Fruit fly (Drosophila melanogaster) ovary, adult (tissue): Measurements from ENCODE around the gene Hel89B.

Experiments
- CG17801 ChIP-seq: fragments of 200-800 bp; optimal IDR thresholded peaks from 2 replicates; lab custom pipeline; 2019; ENCODE audit warnings: missing biosample characterization, mild to moderate bottlenecking, missing genetic modification characterization, moderate library complexity; ENCODE audit not compliant: partially characterized antibody

The Hel89B gene

dm6 chr3R:16025587-16026223, 52.6 kb downstream of the Hel89B start, which contains the start of gene pnr:
Gene pnr, plus strand, starts transcription at chr3R:16026079.
- TF ChIP-seq CG17801, result peak; percentile 9

DNA sequence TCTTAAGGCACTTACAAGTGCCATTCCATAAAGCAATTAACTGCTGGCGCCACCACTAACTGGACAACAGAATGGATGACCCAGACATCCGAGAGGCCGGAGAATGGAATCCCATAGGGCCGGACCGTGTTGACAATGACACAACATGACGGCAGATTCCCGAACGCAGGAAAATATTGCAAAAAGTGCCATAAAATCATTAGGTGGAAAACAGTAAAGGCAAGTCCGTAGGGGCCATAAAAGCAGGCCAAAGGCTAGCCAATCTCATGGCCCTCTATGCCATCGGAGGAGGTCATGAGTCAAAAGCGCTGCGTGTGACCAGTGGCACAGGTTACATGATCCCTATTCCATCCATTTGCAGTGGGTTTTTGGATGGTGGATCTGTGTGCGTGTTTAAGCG, 55.6 kb downstream of the Hel89B start:
- TF ChIP-seq CG17801, result no peak

DNA sequence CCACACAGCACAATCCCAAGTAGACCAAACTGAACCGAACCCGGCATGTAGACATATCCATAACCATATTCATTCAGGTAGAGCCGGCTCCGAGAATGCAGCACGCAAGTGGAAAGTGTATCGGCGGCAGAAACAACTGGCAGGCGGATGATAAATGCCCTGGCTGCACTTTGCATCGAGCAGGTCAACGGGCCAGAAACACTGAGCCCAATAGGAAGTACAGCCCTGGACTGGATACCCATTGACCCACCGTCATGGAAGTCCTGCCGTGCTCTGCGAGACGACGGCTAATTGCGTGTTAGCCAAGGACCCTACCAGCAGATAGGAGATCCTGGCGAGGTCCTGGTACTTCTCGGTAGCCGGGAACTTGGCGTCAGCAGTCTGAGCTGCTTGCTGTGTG, 56.5 kb downstream of the Hel89B start:
- no peak for TF ChIP-seq CG17801

DNA sequence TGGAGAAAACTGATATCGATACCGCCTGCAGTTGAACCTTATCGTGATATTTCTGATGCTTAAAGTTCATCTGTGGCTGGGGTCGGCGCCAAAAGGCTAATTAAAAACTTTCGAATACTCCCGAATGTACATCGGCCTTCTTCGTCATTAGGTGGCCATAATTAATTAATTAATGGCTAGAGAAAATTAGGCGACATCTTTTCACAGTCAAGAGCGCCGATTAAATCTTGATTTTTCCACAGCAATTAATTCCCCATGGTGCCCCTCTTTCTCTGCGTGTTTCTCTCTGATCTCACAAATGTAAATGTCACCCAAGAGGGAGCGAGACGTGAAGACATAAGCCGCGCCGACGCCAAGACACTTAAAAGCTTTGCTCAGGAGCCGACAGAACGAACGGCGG, 57.3 kb downstream of the Hel89B start:
- TF ChIP-seq CG17801, result no peak
